Worm (Caenorhabditis elegans) whole organism, late embryonic: ENCODE data around the gene gcy-27.

Source experiments
- C08G9.2 ChIP-seq: sonication (generic microtip); optimal IDR thresholded peaks from 2 replicates; lab custom pipeline; 2016; ENCODE audit warnings: mild to moderate bottlenecking, missing genetic modification characterization, moderate library complexity, missing compliant biosample characterization
- ahr-1 ChIP-seq: sonication (generic microtip); optimal IDR thresholded peaks from 2 replicates; lab custom pipeline; 2016; ENCODE audit warnings: missing genetic modification characterization, missing compliant biosample characterization
- ceh-48 ChIP-seq: sonication (generic microtip); optimal IDR thresholded peaks from 2 replicates; lab custom pipeline; 2016; ENCODE audit warnings: missing genetic modification characterization, inconsistent platforms, missing compliant biosample characterization
- ceh-6 ChIP-seq: fragments of 200-800 bp; sonication (Bioruptor generic); optimal IDR thresholded peaks from 2 replicates; lab custom pipeline; 2018; ENCODE audit warnings: mild to moderate bottlenecking, missing genetic modification characterization, missing compliant biosample characterization
- che-1 ChIP-seq: sonication (generic microtip); optimal IDR thresholded peaks from 2 replicates; lab custom pipeline; 2016; ENCODE audit warnings: mild to moderate bottlenecking, missing genetic modification characterization, missing compliant biosample characterization
- dmd-4 ChIP-seq: sonication (generic microtip); optimal IDR thresholded peaks from 2 replicates; lab custom pipeline; 2016; ENCODE audit warnings: borderline replicate concordance, missing genetic modification characterization, missing compliant biosample characterization
- dve-1 ChIP-seq: sonication (generic microtip); optimal IDR thresholded peaks from 2 replicates; lab custom pipeline; 2017; ENCODE audit warnings: antibody characterized with exemption, mild to moderate bottlenecking, missing genetic modification characterization, missing compliant biosample characterization
- eyg-1 ChIP-seq: sonication (generic microtip); optimal IDR thresholded peaks from 2 replicates; lab custom pipeline; 2016; ENCODE audit warnings: missing genotype, missing genetic modification characterization, missing compliant biosample characterization
- hlh-15 ChIP-seq: sonication (generic microtip); optimal IDR thresholded peaks from 2 replicates; lab custom pipeline; 2016; ENCODE audit warnings: missing genetic modification characterization, missing compliant biosample characterization
- hlh-6 ChIP-seq: sonication (generic microtip); optimal IDR thresholded peaks from 2 replicates; lab custom pipeline; 2016; ENCODE audit warnings: missing genotype, missing genetic modification characterization, missing compliant biosample characterization
- nfya-1 ChIP-seq: sonication (generic microtip); optimal IDR thresholded peaks from 2 replicates; lab custom pipeline; 2017; ENCODE audit warnings: missing genetic modification characterization, mild to moderate bottlenecking, missing compliant biosample characterization, antibody characterized with exemption, moderate library complexity
- pax-1 ChIP-seq: fragments of 150-350 bp; optimal IDR thresholded peaks from 2 replicates; lab custom pipeline; 2014; ENCODE audit warnings: missing biosample characterization, missing genetic modification characterization
- sox-4 ChIP-seq: sonication (generic microtip); optimal IDR thresholded peaks from 2 replicates; lab custom pipeline; 2017; ENCODE audit warnings: mild to moderate bottlenecking, missing genetic modification characterization, inconsistent platforms, missing compliant biosample characterization
- tbx-7 ChIP-seq: sonication (generic microtip); optimal IDR thresholded peaks from 2 replicates; lab custom pipeline; 2016; ENCODE audit warnings: missing genotype, missing genetic modification characterization, missing compliant biosample characterization
- zip-5 ChIP-seq: sonication (generic microtip); optimal IDR thresholded peaks from 2 replicates; lab custom pipeline; 2016; ENCODE audit warnings: missing genetic modification characterization, missing compliant biosample characterization
- ztf-16 ChIP-seq: sonication (generic microtip); optimal IDR thresholded peaks from 2 replicates; lab custom pipeline; 2017; ENCODE audit warnings: missing genetic modification characterization, missing compliant biosample characterization

The gcy-27 gene

DNA sequence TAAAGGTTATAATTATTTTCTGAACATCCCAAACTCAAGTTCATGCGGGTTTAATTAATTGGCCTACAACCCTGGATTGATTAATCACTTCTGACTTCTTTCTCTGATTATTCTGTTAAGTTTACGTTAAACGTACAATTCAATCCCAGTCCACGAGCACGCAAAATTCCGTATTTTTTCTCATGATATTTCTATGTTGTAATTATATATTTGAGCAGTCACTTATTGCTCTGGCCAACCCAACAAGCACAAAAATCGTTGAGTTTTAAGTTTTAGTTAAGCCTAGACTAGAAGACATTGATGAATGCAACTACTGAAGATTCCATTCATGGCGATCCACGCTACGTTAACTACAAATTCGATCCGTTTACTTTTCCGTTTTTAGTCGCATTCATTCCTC lies 40.5 kb downstream of the gcy-27 start, which contains the start of gene sru-15:
sru-15 (plus strand) TSS at position 301 of the 400 bp plus-strand sequence.
- TF ChIP-seq ahr-1 (tag; lab: Kevin White, UChicago) = no peak
- TF ChIP-seq ceh-48 (tag; lab: Kevin White, UChicago) = no peak
- no peak for TF ChIP-seq C08G9.2 (tag; lab: Kevin White, UChicago)
- TF ChIP-seq dmd-4 (tag; lab: Kevin White, UChicago) = no peak
- TF ChIP-seq zip-5 = no peak
- TF ChIP-seq che-1 (tag; lab: Kevin White, UChicago) = no peak
- no peak for TF ChIP-seq dve-1 (tag; lab: Kevin White, UChicago)
- no peak for TF ChIP-seq eyg-1
- no peak for TF ChIP-seq hlh-15 (tag; lab: Kevin White, UChicago)
- no peak for TF ChIP-seq tbx-7 (tag; lab: Kevin White, UChicago)
- no peak for TF ChIP-seq ztf-16 (tag; lab: Kevin White, UChicago)
- no peak for TF ChIP-seq sox-4 (tag; lab: Kevin White, UChicago)
- TF ChIP-seq ceh-6 = no peak

- TF ChIP-seq pax-1 (tag; lab: Kevin White, UChicago) = no peak
These were observed 48.9 kb downstream of the gcy-27 start, which contains the start of gene T02D1.8 for ce11 chrIV:17387442-17387967. Gene T02D1.8, minus strand, starts transcription at chrIV:17387492.

ce11 chrIV:17383046-17383445 lies 53.4 kb downstream of the gcy-27 start, which contains the start of gene C30H6.12:
Gene C30H6.12, plus strand, starts transcription at chrIV:17383346.
- TF ChIP-seq hlh-6 (tag; lab: Kevin White, UChicago) (no peak), nfya-1 (no peak)
- TF ChIP-seq, all 69 proteins: peak for 0
